Fruit fly (Drosophila melanogaster): ENCODE results near the gene CG8379.

CG8379 gene

DNA sequence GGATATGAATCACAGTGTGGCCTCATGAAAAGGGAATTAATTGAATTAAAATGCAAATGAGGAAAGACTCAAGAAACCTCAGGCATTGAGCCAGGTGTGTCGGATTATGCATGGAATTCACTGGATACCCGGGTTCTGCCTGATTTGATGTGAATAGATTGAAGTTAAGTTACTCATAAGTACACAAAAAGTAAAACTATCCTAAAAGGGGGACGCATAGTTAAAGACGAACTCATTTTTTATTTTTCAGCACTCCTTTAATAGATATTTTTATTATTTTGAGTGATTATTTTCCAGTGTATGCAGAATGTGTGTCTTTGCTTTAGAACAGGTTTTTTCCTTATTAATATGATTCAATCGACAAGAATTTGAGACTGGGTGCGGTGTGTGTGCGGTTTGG lies 29.0 kb downstream of the CG8379 start:
- TF ChIP-seq CG9705 (GFP tag; optimal IDR thresholded peaks at IDR 0.05) (no peak), foxo (GFP tag; optimal IDR thresholded peaks at IDR 0.05) (peak in 1 of 2 experiments; percentile 44), Abd-B (GFP tag; optimal IDR thresholded peaks at IDR 0.05) (no peak), woc (GFP tag; optimal IDR thresholded peaks at IDR 0.05) (no peak), OdsH (GFP tag; optimal IDR thresholded peaks at IDR 0.05) (peak; percentile 47), N (GFP tag; optimal IDR thresholded peaks at IDR 0.05) (no peak), HLH106 (tag; optimal IDR thresholded peaks at IDR 0.05) (peak; percentile 39), Myc (optimal IDR thresholded peaks at IDR 0.05) (no peak), ey (GFP tag; optimal IDR thresholded peaks at IDR 0.05) (peak; percentile 4), CG32264 (GFP tag; optimal IDR thresholded peaks at IDR 0.05) (no peak), br (GFP tag; optimal IDR thresholded peaks at IDR 0.05) (peak; percentile 18), Hr83 (GFP tag; optimal IDR thresholded peaks at IDR 0.05; ENCODE audit: poor library complexity, severe bottlenecking) (no peak), tai (GFP tag; optimal IDR thresholded peaks at IDR 0.05) (no peak), rgr (GFP tag; optimal IDR thresholded peaks at IDR 0.05) (peak; percentile 16), Mio (GFP tag; optimal IDR thresholded peaks at IDR 0.05) (no peak), sv (GFP tag; optimal IDR thresholded peaks at IDR 0.05) (no peak), fru (GFP tag; optimal IDR thresholded peaks at IDR 0.05) (peak; percentile 54), Sp1 (GFP tag; optimal IDR thresholded peaks at IDR 0.05) (peak; percentile 17), dl (GFP tag; optimal IDR thresholded peaks at IDR 0.05; ENCODE audit: insufficient read depth in 1 of 2, partially characterized antibody in 2 of 2) (no peak), Hr78 (GFP tag; optimal IDR thresholded peaks at IDR 0.05) (no peak), psq (GFP tag; optimal IDR thresholded peaks at IDR 0.05) (peak; percentile 47), jim (GFP tag; optimal IDR thresholded peaks at IDR 0.05) (no peak), CrebA (GFP tag; optimal IDR thresholded peaks at IDR 0.05; ENCODE audit: borderline replicate concordance) (no peak), sage (GFP tag; optimal IDR thresholded peaks at IDR 0.05) (no peak), lola (GFP tag; optimal IDR thresholded peaks at IDR 0.05) (no peak), brk (GFP tag; optimal IDR thresholded peaks at IDR 0.05) (no peak), Dfd (GFP tag; optimal IDR thresholded peaks at IDR 0.05) (no peak), Hnf4 (GFP tag; optimal IDR thresholded peaks at IDR 0.05) (peak; percentile 1), Dif (GFP tag; optimal IDR thresholded peaks at IDR 0.05; ENCODE audit: partially characterized antibody) (no peak), GATAd (GFP tag; optimal IDR thresholded peaks at IDR 0.05) (no peak), usp (GFP tag; optimal IDR thresholded peaks at IDR 0.05) (no peak), Vsx2 (GFP tag; optimal IDR thresholded peaks at IDR 0.05; ENCODE audit: partially characterized antibody) (no peak), h (GFP tag; optimal IDR thresholded peaks at IDR 0.05) (peak; percentile 45), dsf (GFP tag; optimal IDR thresholded peaks at IDR 0.05; ENCODE audit: borderline replicate concordance) (no peak), Rel (GFP tag; optimal IDR thresholded peaks at IDR 0.05) (no peak), Rel (tag; optimal IDR thresholded peaks at IDR 0.05) (no peak), pan (optimal IDR thresholded peaks at IDR 0.05) (no peak), dmrt93B (GFP tag; optimal IDR thresholded peaks at IDR 0.05) (no peak), Jra (GFP tag; optimal IDR thresholded peaks at IDR 0.05) (no peak)

DNA sequence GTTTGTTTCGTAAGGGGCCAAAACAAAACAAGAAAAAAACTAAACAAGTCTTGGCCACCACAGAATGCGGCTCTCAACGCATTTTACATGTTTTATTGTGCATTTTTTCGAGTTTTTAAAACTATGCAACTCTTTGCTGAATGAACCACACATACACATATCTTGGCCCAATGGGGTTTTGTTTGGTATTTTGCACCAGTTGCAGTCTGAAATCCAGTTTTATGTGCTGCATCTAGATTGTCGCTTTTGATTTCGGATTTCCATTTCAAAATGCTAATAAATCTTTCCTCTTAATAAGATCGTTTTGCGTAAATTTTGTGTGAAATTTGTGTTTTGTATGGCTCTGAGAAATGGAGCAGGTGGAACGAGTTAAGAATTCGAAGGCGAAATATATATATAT lies 29.5 kb downstream of the CG8379 start:
- TF ChIP-seq ey (GFP tag; optimal IDR thresholded peaks at IDR 0.05) (no peak), Abd-B (GFP tag; optimal IDR thresholded peaks at IDR 0.05) (no peak), jim (GFP tag; optimal IDR thresholded peaks at IDR 0.05) (no peak), CG9705 (GFP tag; optimal IDR thresholded peaks at IDR 0.05) (no peak), Mio (GFP tag; optimal IDR thresholded peaks at IDR 0.05) (no peak), Dfd (GFP tag; optimal IDR thresholded peaks at IDR 0.05) (no peak), brk (GFP tag; optimal IDR thresholded peaks at IDR 0.05) (no peak), Hr83 (GFP tag; optimal IDR thresholded peaks at IDR 0.05; ENCODE audit: poor library complexity, severe bottlenecking) (no peak), OdsH (GFP tag; optimal IDR thresholded peaks at IDR 0.05) (no peak), woc (GFP tag; optimal IDR thresholded peaks at IDR 0.05) (no peak), foxo (GFP tag; optimal IDR thresholded peaks at IDR 0.05) (no peak), GATAd (GFP tag; optimal IDR thresholded peaks at IDR 0.05) (no peak)
